Fruit fly (Drosophila melanogaster): ENCODE data around the gene tal-AA.

- TF ChIP-seq bowl (GFP tag; IDR thresholded peaks at IDR 0.05) (no peak), ind (GFP tag; optimal IDR thresholded peaks at IDR 0.05) (no peak), CG11696 (GFP tag; IDR thresholded peaks at IDR 0.05) (no peak), CG10321 (GFP tag; IDR thresholded peaks at IDR 0.05) (no peak)
These were observed 30.7 kb downstream of the tal-AA start for dm6 chr3R:13843611-13844010.
